Worm (Caenorhabditis elegans) whole organism, late embryonic: ENCODE data around the gene C40H1.3.
A peak's percentile ranks its signal among the peaks of the same experiment; 100 is the strongest.

Source experiments
- C08G9.2 ChIP-seq: sonication (generic microtip); optimal IDR thresholded peaks from 2 replicates; lab custom pipeline; 2016; ENCODE audit warnings: mild to moderate bottlenecking, missing genetic modification characterization, moderate library complexity, missing compliant biosample characterization
- K02D7.2 ChIP-seq: sonication (generic microtip); optimal IDR thresholded peaks from 2 replicates; lab custom pipeline; 2017; ENCODE audit warnings: mild to moderate bottlenecking, missing genetic modification characterization, missing compliant biosample characterization
- K09A11.1 ChIP-seq: sonication (generic microtip); optimal IDR thresholded peaks from 2 replicates; lab custom pipeline; 2017; ENCODE audit warnings: antibody characterized with exemption, mild to moderate bottlenecking, missing genetic modification characterization, missing compliant biosample characterization; ENCODE audit not compliant: insufficient read depth
- T23F11.4 ChIP-seq: fragments of 200-800 bp; sonication (Bioruptor generic); optimal IDR thresholded peaks from 2 replicates; lab custom pipeline; 2018; ENCODE audit warnings: mild to moderate bottlenecking, missing genetic modification characterization, missing compliant biosample characterization
- Y22D7AL.16 ChIP-seq: sonication (generic microtip); optimal IDR thresholded peaks from 2 replicates; lab custom pipeline; 2016; ENCODE audit warnings: missing genetic modification characterization, missing compliant biosample characterization
- ahr-1 ChIP-seq: sonication (generic microtip); optimal IDR thresholded peaks from 2 replicates; lab custom pipeline; 2016; ENCODE audit warnings: missing genetic modification characterization, missing compliant biosample characterization
- ceh-14 ChIP-seq: sonication (generic microtip); optimal IDR thresholded peaks from 2 replicates; lab custom pipeline; 2016; ENCODE audit warnings: missing genotype, missing genetic modification characterization, missing compliant biosample characterization
- ceh-18 ChIP-seq: sonication (generic microtip); optimal IDR thresholded peaks from 2 replicates; lab custom pipeline; 2016; ENCODE audit warnings: missing genetic modification characterization, missing compliant biosample characterization
- ceh-2 ChIP-seq: sonication (generic microtip); optimal IDR thresholded peaks from 2 replicates; lab custom pipeline; 2016; ENCODE audit warnings: missing genotype, missing genetic modification characterization, missing compliant biosample characterization
- ceh-24 ChIP-seq: sonication (generic microtip); optimal IDR thresholded peaks from 2 replicates; lab custom pipeline; 2016; ENCODE audit warnings: mild to moderate bottlenecking, missing genetic modification characterization, missing compliant biosample characterization
- ceh-34 ChIP-seq: sonication (generic microtip); optimal IDR thresholded peaks from 2 replicates; lab custom pipeline; 2016; ENCODE audit warnings: mild to moderate bottlenecking, missing genetic modification characterization, missing compliant biosample characterization
- che-1 ChIP-seq: sonication (generic microtip); optimal IDR thresholded peaks from 2 replicates; lab custom pipeline; 2016; ENCODE audit warnings: mild to moderate bottlenecking, missing genetic modification characterization, missing compliant biosample characterization
- elt-2 ChIP-seq: sonication (generic microtip); optimal IDR thresholded peaks from 2 replicates; lab custom pipeline; 2016; ENCODE audit warnings: missing genetic modification reagents, missing genetic modification characterization, missing compliant biosample characterization
- elt-4 ChIP-seq: sonication (generic microtip); optimal IDR thresholded peaks from 2 replicates; lab custom pipeline; 2016; ENCODE audit warnings: missing genetic modification characterization, missing compliant biosample characterization
- ets-4 ChIP-seq: sonication (generic microtip); optimal IDR thresholded peaks from 2 replicates; lab custom pipeline; 2016; ENCODE audit warnings: missing genetic modification characterization, missing compliant biosample characterization
- eyg-1 ChIP-seq: sonication (generic microtip); optimal IDR thresholded peaks from 2 replicates; lab custom pipeline; 2016; ENCODE audit warnings: missing genotype, missing genetic modification characterization, missing compliant biosample characterization
- fkh-10 ChIP-seq: fragments of 150-350 bp; optimal IDR thresholded peaks from 2 replicates; lab custom pipeline; 2014; ENCODE audit warnings: missing biosample characterization, missing genetic modification reagents, missing genetic modification characterization
- gmeb-2 ChIP-seq: sonication (generic microtip); optimal IDR thresholded peaks from 2 replicates; lab custom pipeline; 2016; ENCODE audit warnings: missing genetic modification characterization, inconsistent platforms, missing compliant biosample characterization
- hlh-13 ChIP-seq: fragments of 200-800 bp; sonication (Bioruptor generic); optimal IDR thresholded peaks from 2 replicates; lab custom pipeline; 2018; ENCODE audit warnings: mild to moderate bottlenecking, missing genetic modification characterization, missing compliant biosample characterization
- hlh-15 ChIP-seq: sonication (generic microtip); optimal IDR thresholded peaks from 2 replicates; lab custom pipeline; 2016; ENCODE audit warnings: missing genetic modification characterization, missing compliant biosample characterization
- hlh-8 ChIP-seq: sonication (generic microtip); optimal IDR thresholded peaks from 2 replicates; lab custom pipeline; 2016; ENCODE audit warnings: missing genotype, missing genetic modification characterization, missing compliant biosample characterization
- mec-3 ChIP-seq: sonication (generic microtip); optimal IDR thresholded peaks from 2 replicates; lab custom pipeline; 2016; ENCODE audit warnings: borderline replicate concordance, missing genetic modification characterization, missing compliant biosample characterization
- pha-2 ChIP-seq: sonication (generic microtip); optimal IDR thresholded peaks from 2 replicates; lab custom pipeline; 2017; ENCODE audit warnings: mild to moderate bottlenecking, missing genetic modification characterization, missing compliant biosample characterization
- pha-4 ChIP-seq: fragments of 150-350 bp; optimal IDR thresholded peaks from 2 replicates; lab custom pipeline; 2018; ENCODE audit warnings: missing biosample characterization, missing genetic modification reagents, missing genetic modification characterization
- pqm-1 ChIP-seq: sonication (generic microtip); optimal IDR thresholded peaks from 2 replicates; lab custom pipeline; 2016; ENCODE audit warnings: missing genetic modification characterization, missing compliant biosample characterization
- pros-1 ChIP-seq: fragments of 150-350 bp; optimal IDR thresholded peaks from 2 replicates; lab custom pipeline; 2014; ENCODE audit warnings: missing biosample characterization, missing genetic modification reagents, missing genetic modification characterization
- ref-2 ChIP-seq: sonication (generic microtip); optimal IDR thresholded peaks from 2 replicates; lab custom pipeline; 2016; ENCODE audit warnings: missing genetic modification characterization, missing compliant biosample characterization
- rnt-1 ChIP-seq: sonication (generic microtip); optimal IDR thresholded peaks from 2 replicates; lab custom pipeline; 2016; ENCODE audit warnings: missing genetic modification characterization, missing compliant biosample characterization
- sox-2 ChIP-seq: fragments of 200-800 bp; sonication (Bioruptor generic); IDR thresholded peaks from 2 replicates; pipeline ENCODE4 v1.3.6; 2022; ENCODE audit warnings: missing genetic modification reagents, missing genetic modification characterization, missing compliant biosample characterization
- sox-4 ChIP-seq: sonication (generic microtip); optimal IDR thresholded peaks from 2 replicates; lab custom pipeline; 2017; ENCODE audit warnings: mild to moderate bottlenecking, missing genetic modification characterization, inconsistent platforms, missing compliant biosample characterization
- tbx-7 ChIP-seq: sonication (generic microtip); optimal IDR thresholded peaks from 2 replicates; lab custom pipeline; 2016; ENCODE audit warnings: missing genotype, missing genetic modification characterization, missing compliant biosample characterization
- unc-42 ChIP-seq: sonication (generic microtip); optimal IDR thresholded peaks from 2 replicates; lab custom pipeline; 2016; ENCODE audit warnings: missing genotype, missing genetic modification characterization, missing compliant biosample characterization
- unc-55 ChIP-seq: sonication (generic microtip); optimal IDR thresholded peaks from 2 replicates; lab custom pipeline; 2017; ENCODE audit warnings: missing biosample characterization, missing genetic modification reagents, missing genetic modification characterization
- zip-5 ChIP-seq: sonication (generic microtip); optimal IDR thresholded peaks from 2 replicates; lab custom pipeline; 2016; ENCODE audit warnings: missing genetic modification characterization, missing compliant biosample characterization
- ztf-16 ChIP-seq: sonication (generic microtip); optimal IDR thresholded peaks from 2 replicates; lab custom pipeline; 2017; ENCODE audit warnings: missing genetic modification characterization, missing compliant biosample characterization

The C40H1.3 gene

ce11 chrIII:9314476-9314875 lies 14.7 kb downstream of the C40H1.3 start, which contains the start of gene C40H1.8:
TSS of gene C40H1.8 (plus strand) at chrIII:9314717.
- TF ChIP-seq ceh-34 (tag; lab: Kevin White, UChicago) (no peak), pha-4 (no peak), unc-55 (no peak), pqm-1 (tag; lab: Kevin White, UChicago) (no peak), ets-4 (tag; lab: Kevin White, UChicago) (no peak), ceh-24 (tag; lab: Kevin White, UChicago) (no peak), fkh-10 (no peak), elt-4 (tag; lab: Kevin White, UChicago) (no peak), K09A11.1 (tag; lab: Kevin White, UChicago) (no peak), sox-4 (no peak), hlh-15 (tag; lab: Kevin White, UChicago) (no peak), sox-2 (GFP tag; lab: Robert Waterston, UW) (no peak)

ce11 chrIII:9309840-9310239 lies 19.3 kb downstream of the C40H1.3 start:
- no peak for TF ChIP-seq T23F11.4 (GFP tag; lab: Kevin White, UChicago)
- TF ChIP-seq pqm-1 (tag; lab: Kevin White, UChicago): no peak
- no peak for TF ChIP-seq zip-5
- TF ChIP-seq ztf-16 (tag; lab: Kevin White, UChicago): no peak
- TF ChIP-seq ceh-14 (tag; lab: Kevin White, UChicago): peak; percentile 29

- TF ChIP-seq ahr-1: no peak
- no peak for TF ChIP-seq Y22D7AL.16 (tag; lab: Kevin White, UChicago)
- no peak for TF ChIP-seq ref-2 (tag; lab: Kevin White, UChicago)
- no peak for TF ChIP-seq hlh-15 (tag; lab: Kevin White, UChicago)
- TF ChIP-seq pros-1 (tag; lab: Kevin White, UChicago): no peak
- no peak for TF ChIP-seq zip-5
- no peak for TF ChIP-seq pha-2 (tag; lab: Kevin White, UChicago)
- TF ChIP-seq ceh-18 (tag; lab: Kevin White, UChicago): no peak
- no peak for TF ChIP-seq sox-2 (GFP tag; lab: Robert Waterston, UW)
- TF ChIP-seq hlh-8 (tag; lab: Kevin White, UChicago): no peak
- TF ChIP-seq che-1 (tag; lab: Kevin White, UChicago): no peak
- no peak for TF ChIP-seq sox-4
- TF ChIP-seq K02D7.2: no peak
Observed at ce11 chrIII:9306596-9306995, 22.6 kb downstream of the C40H1.3 start, which contains the start of gene srx-45. TSS of gene srx-45 (minus strand) at chrIII:9306696.

ce11 chrIII:9300670-9301069 lies 28.5 kb downstream of the C40H1.3 start:
- TF ChIP-seq hlh-15 (tag; lab: Kevin White, UChicago): no peak
- no peak for TF ChIP-seq mec-3 (tag; lab: Kevin White, UChicago)
- no peak for TF ChIP-seq ceh-2

- TF ChIP-seq hlh-13 (GFP tag; lab: Kevin White, UChicago): no peak
- no peak for TF ChIP-seq unc-42 (tag; lab: Kevin White, UChicago)
- no peak for TF ChIP-seq ztf-16 (tag; lab: Kevin White, UChicago)
- no peak for TF ChIP-seq hlh-8 (tag; lab: Kevin White, UChicago)
- TF ChIP-seq gmeb-2: no peak
- no peak for TF ChIP-seq elt-2 (tag; lab: Kevin White, UChicago)
Observed at ce11 chrIII:9299919-9300318, 29.2 kb downstream of the C40H1.3 start, which contains the start of gene K01B6.3. TSS of gene K01B6.3 (plus strand) at chrIII:9300219.

ce11 chrIII:9299116-9299515 lies 30.1 kb downstream of the C40H1.3 start:
- TF ChIP-seq eyg-1 (tag; lab: Kevin White, UChicago) (no peak), C08G9.2 (tag; lab: Kevin White, UChicago) (no peak), rnt-1 (tag; lab: Kevin White, UChicago) (no peak), hlh-8 (tag; lab: Kevin White, UChicago) (no peak), che-1 (tag; lab: Kevin White, UChicago) (no peak), ets-4 (tag; lab: Kevin White, UChicago) (no peak), pha-4 (no peak), tbx-7 (no peak)
